Worm (Caenorhabditis elegans) whole organism, mixed stage, embryonic: ENCODE results near the gene C53C11.1.
A peak's percentile ranks its signal among the peaks of the same experiment; 100 is the strongest.

Experiments
- blmp-1 ChIP-seq: fragments of 150-350 bp; optimal IDR thresholded peaks from 2 replicates; lab custom pipeline; 2014; ENCODE audit warnings: missing biosample characterization, missing genetic modification characterization
- drap-1 ChIP-seq: fragments of 200-800 bp; sonication (Bioruptor generic); optimal IDR thresholded peaks from 3 replicates; lab custom pipeline; 2018; ENCODE audit warnings: mild to moderate bottlenecking, missing genetic modification characterization, missing compliant biosample characterization
- elt-3 ChIP-seq: fragments of 150-350 bp; optimal IDR thresholded peaks from 2 replicates; lab custom pipeline; 2014; ENCODE audit warnings: missing biosample characterization, missing genetic modification characterization
- mab-5 ChIP-seq: fragments of 150-350 bp; optimal IDR thresholded peaks from 2 replicates; lab custom pipeline; 2014; ENCODE audit warnings: missing biosample characterization, missing genetic modification characterization
- mep-1 ChIP-seq: fragments of 150-350 bp; optimal IDR thresholded peaks from 2 replicates; lab custom pipeline; 2017; ENCODE audit warnings: missing biosample characterization, missing genetic modification reagents, missing genetic modification characterization, inconsistent platforms
- nhr-2 ChIP-seq: fragments of 150-350 bp; optimal IDR thresholded peaks from 2 replicates; lab custom pipeline; 2014; ENCODE audit warnings: missing biosample characterization, missing genetic modification characterization
- nhr-237 ChIP-seq: fragments of 150-350 bp; optimal IDR thresholded peaks from 2 replicates; lab custom pipeline; 2014; ENCODE audit warnings: missing biosample characterization, missing genetic modification characterization
- pha-4 ChIP-seq: fragments of 150-350 bp; optimal IDR thresholded peaks from 2 replicates; lab custom pipeline; 2018; ENCODE audit warnings: missing biosample characterization, missing genetic modification reagents, missing genetic modification characterization
- sem-2 ChIP-seq: fragments of 200-800 bp; sonication (Bioruptor generic); optimal IDR thresholded peaks from 2 replicates; lab custom pipeline; 2018; ENCODE audit warnings: mild to moderate bottlenecking, missing genetic modification characterization, missing compliant biosample characterization
- snpc-4 ChIP-seq: fragments of 150-350 bp; optimal IDR thresholded peaks from 2 replicates; lab custom pipeline; 2014; ENCODE audit warnings: missing biosample characterization, missing genetic modification characterization
- unc-62 ChIP-seq: fragments of 150-350 bp; optimal IDR thresholded peaks from 2 replicates; lab custom pipeline; 2014; ENCODE audit warnings: missing biosample characterization, missing genetic modification reagents, missing genetic modification characterization
- ztf-11 ChIP-seq: fragments of 150-350 bp; optimal IDR thresholded peaks from 2 replicates; lab custom pipeline; 2014; ENCODE audit warnings: missing biosample characterization, missing genetic modification characterization

DNA sequence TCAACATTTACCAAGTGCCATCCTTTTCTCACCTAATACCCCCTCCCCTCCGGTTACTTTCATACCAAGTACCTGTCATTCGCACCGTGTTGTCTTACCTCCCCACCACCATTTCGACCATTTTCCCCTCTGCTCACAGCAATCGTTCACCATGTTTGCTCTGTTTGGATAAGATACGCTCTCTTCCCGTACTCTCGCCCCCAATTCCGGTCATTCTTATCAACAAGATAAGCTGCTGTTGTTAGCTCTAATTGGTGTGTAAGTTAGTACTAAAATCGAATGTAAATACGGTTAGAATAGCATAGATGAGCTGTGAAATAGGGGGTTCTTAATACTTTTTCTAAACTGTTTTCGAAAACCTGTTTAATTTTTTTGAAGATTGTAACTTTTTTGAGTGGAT, 10.0 kb upstream of the C53C11.1 start:
- no peak for TF ChIP-seq elt-3
- TF ChIP-seq blmp-1 (tag; lab: Kevin White, UChicago), result no peak
- TF ChIP-seq nhr-2 (tag; lab: Kevin White, UChicago), result peak; percentile 21
- TF ChIP-seq mep-1, result no peak
- TF ChIP-seq ztf-11, result no peak
- no peak for TF ChIP-seq sem-2 (GFP tag; lab: Kevin White, UChicago)
- TF ChIP-seq unc-62 (GFP tag; lab: Kevin White, UChicago), result no peak
- TF ChIP-seq mab-5 (tag; lab: Kevin White, UChicago), result no peak
- peak; percentile 52 for TF ChIP-seq pha-4 (tag; lab: Kevin White, UChicago)
- no peak for TF ChIP-seq nhr-237 (tag; lab: Kevin White, UChicago)
- TF ChIP-seq drap-1 (GFP tag; lab: Kevin White, UChicago), result no peak
- no peak for TF ChIP-seq snpc-4 (tag; lab: Kevin White, UChicago)
